Fruit fly (Drosophila melanogaster): ENCODE data around the gene CG5070.

CG5070 gene

dm6 chrX:17226681-17227019 lies 23.7 kb downstream of the CG5070 start, which contains the start of gene CG10598:
Gene CG10598, minus strand, starts transcription at chrX:17226867.
- TF ChIP-seq CG1621 (tag; optimal IDR thresholded peaks at IDR 0.05) = no peak
- no peak for TF ChIP-seq acj6 (GFP tag; optimal IDR thresholded peaks at IDR 0.05)
- TF ChIP-seq CG32006 (GFP tag; optimal IDR thresholded peaks at IDR 0.05) = peak; percentile 1
- TF ChIP-seq CG8632 (GFP tag; optimal IDR thresholded peaks at IDR 0.05) = no peak
- TF ChIP-seq svp (GFP tag) = no peak
- TF ChIP-seq CG11294 (GFP tag; IDR thresholded peaks at IDR 0.05) = no peak
- no peak for TF ChIP-seq CG6276 (GFP tag; optimal IDR thresholded peaks at IDR 0.05)
- TF ChIP-seq Ets21C (GFP tag; optimal IDR thresholded peaks at IDR 0.05) = no peak
- no peak for TF ChIP-seq CG11762 (GFP tag; optimal IDR thresholded peaks at IDR 0.05; ENCODE audit: insufficient read depth)
- peak; percentile 34 for TF ChIP-seq Eip78C (GFP tag)
- no peak for TF ChIP-seq CG4318 (GFP tag; optimal IDR thresholded peaks at IDR 0.05)

- TF ChIP-seq CG34406 (GFP tag; optimal IDR thresholded peaks at IDR 0.05) (no peak), CG6163 (GFP tag; IDR thresholded peaks at IDR 0.05) (no peak), OdsH (GFP tag; optimal IDR thresholded peaks at IDR 0.05) (no peak), CG1621 (tag; optimal IDR thresholded peaks at IDR 0.05) (no peak), cyc (GFP tag; optimal IDR thresholded peaks at IDR 0.05) (no peak), CG8319 (GFP tag; optimal IDR thresholded peaks at IDR 0.05) (no peak), Hr39 (GFP tag; optimal IDR thresholded peaks at IDR 0.05) (no peak), Eip78C (GFP tag) (no peak), Sox102F (GFP tag; optimal IDR thresholded peaks at IDR 0.05) (no peak), Eip75B (GFP tag; optimal IDR thresholded peaks at IDR 0.05) (no peak), CG16779 (tag; optimal IDR thresholded peaks at IDR 0.05) (no peak), Blimp-1 (GFP tag; optimal IDR thresholded peaks at IDR 0.05) (no peak), CG9139 (GFP tag; optimal IDR thresholded peaks at IDR 0.05) (no peak)
Measured at dm6 chrX:17227462-17227861, 24.6 kb downstream of the CG5070 start.

- TF ChIP-seq Ets21C (GFP tag; optimal IDR thresholded peaks at IDR 0.05) (peak; percentile 26), CG8319 (GFP tag; optimal IDR thresholded peaks at IDR 0.05) (no peak), CG3032 (tag; optimal IDR thresholded peaks at IDR 0.05) (peak; percentile 59), CG32006 (GFP tag; optimal IDR thresholded peaks at IDR 0.05) (peak; percentile 74), cyc (GFP tag; optimal IDR thresholded peaks at IDR 0.05) (no peak), Hr4 (GFP tag; optimal IDR thresholded peaks at IDR 0.05) (peak; percentile 48), topi (GFP tag; optimal IDR thresholded peaks at IDR 0.05) (peak; percentile 0), Eip75B (GFP tag; optimal IDR thresholded peaks at IDR 0.05) (no peak), Sox102F (GFP tag; optimal IDR thresholded peaks at IDR 0.05) (peak; percentile 34), CG7368 (GFP tag; optimal IDR thresholded peaks at IDR 0.05) (no peak), CG6163 (GFP tag; IDR thresholded peaks at IDR 0.05) (no peak), Met (GFP tag; optimal IDR thresholded peaks at IDR 0.05) (peak; percentile 59), CG34406 (GFP tag; optimal IDR thresholded peaks at IDR 0.05) (peak; percentile 31), fkh (GFP tag; optimal IDR thresholded peaks at IDR 0.05) (no peak), CG6276 (GFP tag; optimal IDR thresholded peaks at IDR 0.05) (no peak), CG10669 (GFP tag; optimal IDR thresholded peaks at IDR 0.05) (no peak), Smox (GFP tag; optimal IDR thresholded peaks at IDR 0.05) (peak; percentile 54), CG1621 (tag; optimal IDR thresholded peaks at IDR 0.05) (peak; percentile 2), CG6808 (GFP tag; optimal IDR thresholded peaks at IDR 0.05) (no peak), acj6 (GFP tag; optimal IDR thresholded peaks at IDR 0.05) (peak; percentile 48), pdm3 (GFP tag; optimal IDR thresholded peaks at IDR 0.05) (peak; percentile 65), spab (GFP tag; optimal IDR thresholded peaks at IDR 0.05) (no peak), CG11762 (GFP tag; optimal IDR thresholded peaks at IDR 0.05; ENCODE audit: insufficient read depth) (no peak), Blimp-1 (GFP tag; optimal IDR thresholded peaks at IDR 0.05) (peak; percentile 97), Sox15 (GFP tag; optimal IDR thresholded peaks at IDR 0.05) (no peak), fd59A (GFP tag; optimal IDR thresholded peaks at IDR 0.05) (peak; percentile 33), CG16779 (tag; optimal IDR thresholded peaks at IDR 0.05) (no peak), esn (GFP tag; optimal IDR thresholded peaks at IDR 0.05) (peak; percentile 56), Hr39 (GFP tag; optimal IDR thresholded peaks at IDR 0.05) (peak; percentile 64), CG15336 (GFP tag; IDR thresholded peaks at IDR 0.05) (no peak), Ets96B (tag; optimal IDR thresholded peaks at IDR 0.05) (no peak), CG11294 (GFP tag; IDR thresholded peaks at IDR 0.05) (no peak), Eip78C (GFP tag) (peak; percentile 83), fd85E (GFP tag; optimal IDR thresholded peaks at IDR 0.05) (no peak), CG31627 (GFP tag; optimal IDR thresholded peaks at IDR 0.05) (peak; percentile 51), CG10631 (GFP tag; optimal IDR thresholded peaks at IDR 0.05) (peak; percentile 23), CG9139 (GFP tag; optimal IDR thresholded peaks at IDR 0.05) (no peak), CG8119 (GFP tag; IDR thresholded peaks at IDR 0.05) (peak; percentile 51; the same call in 1 of the 3 replicates), CG8632 (GFP tag; optimal IDR thresholded peaks at IDR 0.05) (no peak), lz (GFP tag; optimal IDR thresholded peaks at IDR 0.05) (peak; percentile 67), CG6792 (GFP tag; optimal IDR thresholded peaks at IDR 0.05) (peak; percentile 17)
Measured at dm6 chrX:17229475-17230169, 26.7 kb downstream of the CG5070 start.
